Worm (Caenorhabditis elegans): ENCODE results near the gene C25E10.11.

- no peak for TF ChIP-seq ztf-25 (GFP tag; IDR thresholded peaks at IDR 0.05)
- no peak for TF ChIP-seq rpc-1 (optimal IDR thresholded peaks at IDR 0.05)
- TF ChIP-seq rpc-1 (tag; optimal IDR thresholded peaks at IDR 0.05) = no peak
- no peak for TF ChIP-seq atf-7 (tag; optimal IDR thresholded peaks at IDR 0.05)
- TF ChIP-seq nfyb-1 (GFP tag; IDR thresholded peaks at IDR 0.05) = no peak
- TF ChIP-seq sdz-38 (tag; optimal IDR thresholded peaks at IDR 0.05) = no peak
- no peak for TF ChIP-seq sea-2 (GFP tag; IDR thresholded peaks at IDR 0.05)
- TF ChIP-seq zim-3 (tag; optimal IDR thresholded peaks at IDR 0.05) = no peak
- no peak for TF ChIP-seq ceh-27 (GFP tag; optimal IDR thresholded peaks at IDR 0.05)
- no peak for TF ChIP-seq unc-62 (GFP tag; optimal IDR thresholded peaks at IDR 0.05)
- no peak for TF ChIP-seq xnd-1 (tag; optimal IDR thresholded peaks at IDR 0.05)
- TF ChIP-seq dpl-1 (GFP tag; optimal IDR thresholded peaks at IDR 0.05) = no peak
- no peak for TF ChIP-seq B0336.3 (GFP tag; IDR thresholded peaks at IDR 0.05)
- TF ChIP-seq chd-7 (tag; optimal IDR thresholded peaks at IDR 0.05) = no peak
- no peak for TF ChIP-seq mxl-1 (tag; optimal IDR thresholded peaks at IDR 0.05)
Observed at ce11 chrV:9016479-9016878, 42.0 kb downstream of the C25E10.11 start, which contains the start of gene oac-40.
